Fruit fly (Drosophila melanogaster): ENCODE data around the gene CG17544.

The CG17544 gene

DNA sequence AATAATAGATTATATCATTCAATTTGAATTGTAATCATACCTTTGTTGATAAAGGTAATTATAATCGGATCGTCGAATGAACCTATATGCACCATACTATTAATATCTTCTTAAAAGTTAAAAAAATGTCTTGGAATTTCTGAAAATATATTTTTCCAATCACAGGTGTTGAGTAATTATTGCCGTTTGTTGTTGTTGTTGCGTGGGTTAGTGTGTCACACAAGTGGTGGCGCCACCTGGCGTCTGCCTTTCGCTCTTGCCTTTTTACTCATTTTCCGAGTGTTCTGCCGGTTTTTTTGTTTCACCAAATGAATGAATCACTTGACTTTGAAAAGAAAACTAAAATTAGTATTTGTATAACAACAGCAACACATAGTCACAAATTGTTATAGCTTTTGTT is 16.8 kb upstream of the CG17544 start (continued):
- TF ChIP-seq Poxn (GFP tag; IDR thresholded peaks at IDR 0.05) = no peak
- TF ChIP-seq CG2199 (GFP tag; IDR thresholded peaks at IDR 0.05) = 0 out of 3 replicates have a peak, but pooled peaks have one; percentile 18
- TF ChIP-seq vvl (GFP tag; IDR thresholded peaks at IDR 0.05) = no peak
- TF ChIP-seq Optix (GFP tag; IDR thresholded peaks at IDR 0.05) = no peak
- no peak for TF ChIP-seq CG15479 (GFP tag; optimal IDR thresholded peaks at IDR 0.05)
- TF ChIP-seq Rfx (GFP tag; IDR thresholded peaks at IDR 0.05) = no peak
- TF ChIP-seq E2f1 (GFP tag; IDR thresholded peaks at IDR 0.05) = no peak
- no peak for TF ChIP-seq exex (tag; optimal IDR thresholded peaks at IDR 0.05)
- no peak for TF ChIP-seq CG4617 (GFP tag; optimal IDR thresholded peaks at IDR 0.05; ENCODE audit: borderline replicate concordance)
- TF ChIP-seq z (GFP tag; IDR thresholded peaks at IDR 0.05) = peak; percentile 94
- no peak for TF ChIP-seq eve (GFP tag; optimal IDR thresholded peaks at IDR 0.05)
- TF ChIP-seq CG7786 (GFP tag; optimal IDR thresholded peaks at IDR 0.05) = no peak
- no peak for TF ChIP-seq ems (GFP tag; optimal IDR thresholded peaks at IDR 0.05)
- TF ChIP-seq CTCF (GFP tag; optimal IDR thresholded peaks at IDR 0.05) = peak; percentile 91
- peak; percentile 53 for TF ChIP-seq sens (GFP tag)
- no peak for TF ChIP-seq CG32772 (GFP tag; IDR thresholded peaks at IDR 0.05)
- TF ChIP-seq CG3726 (GFP tag; IDR thresholded peaks at IDR 0.05) = no peak
- no peak for TF ChIP-seq gt (GFP tag; IDR thresholded peaks at IDR 0.05)
- no peak for TF ChIP-seq gem (tag; optimal IDR thresholded peaks at IDR 0.05)
- TF ChIP-seq Eip74EF (GFP tag; optimal IDR thresholded peaks at IDR 0.05) = no peak
- TF ChIP-seq sr (GFP tag; IDR thresholded peaks at IDR 0.05) = peak; percentile 62; the same call in 2 of the 3 replicates
- TF ChIP-seq CG1024 (GFP tag; IDR thresholded peaks at IDR 0.05) = no peak
- TF ChIP-seq Med (GFP tag) = peak; percentile 44
- TF ChIP-seq Doc2 (GFP tag; IDR thresholded peaks at IDR 0.05) = no peak
- no peak for TF ChIP-seq CG12219 (GFP tag; optimal IDR thresholded peaks at IDR 0.05)

DNA sequence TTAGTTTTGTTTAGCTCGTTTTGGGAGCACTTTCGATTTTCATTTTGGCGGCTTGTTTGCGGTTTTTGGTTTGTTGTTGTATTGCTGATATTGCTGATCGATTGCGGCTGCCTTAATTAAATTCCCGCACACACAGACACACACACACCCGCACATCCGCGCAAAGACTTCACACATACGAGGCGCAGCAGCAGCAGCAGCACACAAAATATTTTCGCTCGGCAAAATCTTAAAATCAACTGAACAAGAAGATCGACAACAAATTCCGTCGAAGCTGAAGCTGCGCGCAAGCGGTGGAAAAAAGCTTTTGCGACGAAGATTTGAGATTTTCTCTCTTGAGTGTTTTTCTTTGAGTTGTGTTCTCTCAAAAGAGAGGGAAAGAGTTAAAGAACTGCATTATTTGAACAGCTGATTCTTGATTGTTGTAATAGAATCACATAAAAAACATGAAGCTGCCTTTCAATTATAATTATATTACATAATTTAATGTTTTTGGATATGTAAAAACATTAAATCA is 16.0 kb upstream of the CG17544 start:
- peak; percentile 3 for TF ChIP-seq CG17568 (GFP tag; optimal IDR thresholded peaks at IDR 0.05)
- no peak for TF ChIP-seq ham (GFP tag; IDR thresholded peaks at IDR 0.05)
- TF ChIP-seq CG2199 (GFP tag; IDR thresholded peaks at IDR 0.05) = 0 out of 3 replicates have a peak, but pooled peaks have one; percentile 19
- no peak for TF ChIP-seq onecut (GFP tag; IDR thresholded peaks at IDR 0.05)
- no peak for TF ChIP-seq CG15269 (tag; optimal IDR thresholded peaks at IDR 0.05)
- peak; percentile 8 for TF ChIP-seq CG13296 (GFP tag; optimal IDR thresholded peaks at IDR 0.05)
- TF ChIP-seq wek (GFP tag; optimal IDR thresholded peaks at IDR 0.05) = no peak
- peak; percentile 34 for TF ChIP-seq cg (GFP tag; optimal IDR thresholded peaks at IDR 0.05)
- TF ChIP-seq insv (GFP tag; optimal IDR thresholded peaks at IDR 0.05) = no peak
- TF ChIP-seq CG10274 (GFP tag; optimal IDR thresholded peaks at IDR 0.05) = no peak
- no peak for TF ChIP-seq CG6854 (GFP tag; optimal IDR thresholded peaks at IDR 0.05)
- TF ChIP-seq lilli (GFP tag; optimal IDR thresholded peaks at IDR 0.05) = no peak
- TF ChIP-seq Trl (optimal IDR thresholded peaks at IDR 0.05) = peak; percentile 19 to 34
- TF ChIP-seq Trl (GFP tag; optimal IDR thresholded peaks at IDR 0.05) = no peak
- TF ChIP-seq usp (GFP tag; optimal IDR thresholded peaks at IDR 0.05) = no peak
- no peak for TF ChIP-seq caup (GFP tag; optimal IDR thresholded peaks at IDR 0.05; ENCODE audit: severe bottlenecking)
- TF ChIP-seq CG14710 (tag; optimal IDR thresholded peaks at IDR 0.05) = no peak
- TF ChIP-seq Dip3 (GFP tag; optimal IDR thresholded peaks at IDR 0.05) = no peak
- TF ChIP-seq CG11247 (GFP tag; IDR thresholded peaks at IDR 0.05) = no peak
- no peak for TF ChIP-seq Ets65A (GFP tag)
- no peak for TF ChIP-seq CG17912 (GFP tag; optimal IDR thresholded peaks at IDR 0.05)
- TF ChIP-seq CG18619 (GFP tag; optimal IDR thresholded peaks at IDR 0.05) = no peak
- TF ChIP-seq Poxn (GFP tag; IDR thresholded peaks at IDR 0.05) = no peak
- no peak for TF ChIP-seq CG4424 (GFP tag; optimal IDR thresholded peaks at IDR 0.05)
- TF ChIP-seq nau (GFP tag; optimal IDR thresholded peaks at IDR 0.05) = no peak
- TF ChIP-seq tin (GFP tag; optimal IDR thresholded peaks at IDR 0.05) = no peak
- no peak for TF ChIP-seq HmgD (GFP tag; optimal IDR thresholded peaks at IDR 0.05)
- TF ChIP-seq pho (GFP tag; optimal IDR thresholded peaks at IDR 0.05) = no peak
- TF ChIP-seq CG2120 (GFP tag; optimal IDR thresholded peaks at IDR 0.05) = no peak
- no peak for TF ChIP-seq CG1529 (GFP tag; optimal IDR thresholded peaks at IDR 0.05)
